Worm (Caenorhabditis elegans): ENCODE measurements around the gene cyn-2.

ce11 chrIII:13718403-13718969 lies 26.0 kb downstream of the cyn-2 start:
- no peak for TF ChIP-seq lin-13 (tag; optimal IDR thresholded peaks at IDR 0.05)
- TF ChIP-seq ces-1 (GFP tag; optimal IDR thresholded peaks at IDR 0.05) = no peak
- TF ChIP-seq snpc-4 (tag; optimal IDR thresholded peaks at IDR 0.05) = no peak
- TF ChIP-seq elt-1 (tag; optimal IDR thresholded peaks at IDR 0.05; ENCODE audit: borderline replicate concordance, insufficient read depth) = no peak
- no peak for TF ChIP-seq ceh-39 (tag; optimal IDR thresholded peaks at IDR 0.05)
- TF ChIP-seq hlh-1 (tag; optimal IDR thresholded peaks at IDR 0.05) = no peak
- TF ChIP-seq sptf-1 (tag; optimal IDR thresholded peaks at IDR 0.05) = no peak
- TF ChIP-seq pha-4 (tag; optimal IDR thresholded peaks at IDR 0.05) = peak; percentile 1
- no peak for TF ChIP-seq mep-1 (tag; optimal IDR thresholded peaks at IDR 0.05)
- no peak for TF ChIP-seq nhr-28 (tag; optimal IDR thresholded peaks at IDR 0.05)
- no peak for TF ChIP-seq blmp-1 (tag; optimal IDR thresholded peaks at IDR 0.05)
